Worm (Caenorhabditis elegans) whole organism, early embryonic: ENCODE measurements around the gene unc-60.

Experiments
- B0310.2 ChIP-seq: sonication (generic microtip); optimal IDR thresholded peaks from 2 replicates; lab custom pipeline; 2016; ENCODE audit warnings: mild to moderate bottlenecking, missing genetic modification characterization, missing compliant biosample characterization
- F13C5.2 ChIP-seq: sonication (generic microtip); optimal IDR thresholded peaks from 2 replicates; lab custom pipeline; 2017; ENCODE audit warnings: mild to moderate bottlenecking, missing genetic modification characterization, inconsistent platforms, missing compliant biosample characterization
- ama-1 ChIP-seq: fragments of 150-350 bp; optimal IDR thresholded peaks from 2 replicates; lab custom pipeline; 2014
- ceh-36 ChIP-seq: sonication (generic microtip); optimal IDR thresholded peaks from 2 replicates; lab custom pipeline; 2016; ENCODE audit warnings: missing genetic modification characterization, inconsistent platforms, missing compliant biosample characterization
- flt-1 ChIP-seq: fragments of 200-800 bp; sonication (Bioruptor generic); IDR thresholded peaks from 2 replicates; pipeline ENCODE4 v1.3.6; 2022; ENCODE audit warnings: missing genetic modification characterization, missing compliant biosample characterization
- hmbx-1 ChIP-seq: sonication (generic microtip); optimal IDR thresholded peaks from 2 replicates; lab custom pipeline; 2016; ENCODE audit warnings: mild to moderate bottlenecking, missing genetic modification characterization, missing compliant biosample characterization
- hmg-4 ChIP-seq: fragments of 200-800 bp; sonication (Bioruptor generic); optimal IDR thresholded peaks from 2 replicates; lab custom pipeline; 2018; ENCODE audit warnings: mild to moderate bottlenecking, missing genetic modification characterization, missing compliant biosample characterization
- hnd-1 ChIP-seq: sonication (generic microtip); optimal IDR thresholded peaks from 2 replicates; lab custom pipeline; 2016; ENCODE audit warnings: missing genetic modification characterization, missing compliant biosample characterization
- pes-1 ChIP-seq: fragments of 200-800 bp; sonication (Bioruptor generic); IDR thresholded peaks from 2 replicates; pipeline ENCODE4 v1.3.6; 2022; ENCODE audit warnings: missing genetic modification reagents, missing genetic modification characterization, missing compliant biosample characterization
- scrt-1 ChIP-seq: fragments of 200-800 bp; sonication (Bioruptor generic); IDR thresholded peaks from 2 replicates; pipeline ENCODE4 v1.3.6; 2022; ENCODE audit warnings: missing genetic modification characterization, missing compliant biosample characterization
- sea-1 ChIP-seq: fragments of 200-800 bp; sonication (Bioruptor generic); conservative IDR thresholded peaks from 2 replicates; pipeline ENCODE4 v1.3.6; 2022; ENCODE audit warnings: missing genetic modification characterization, missing compliant biosample characterization
- tbx-11 ChIP-seq: fragments of 200-800 bp; sonication (Bioruptor generic); IDR thresholded peaks from 2 replicates; pipeline ENCODE4 v1.3.6; 2022; ENCODE audit warnings: missing genetic modification characterization, missing compliant biosample characterization
- tbx-37 ChIP-seq: fragments of 200-800 bp; sonication (Bioruptor generic); conservative IDR thresholded peaks from 2 replicates; pipeline ENCODE4 v1.3.6; 2022; ENCODE audit warnings: missing genetic modification reagents, missing genetic modification characterization, missing compliant biosample characterization
- tra-4 ChIP-seq: sonication (generic microtip); optimal IDR thresholded peaks from 2 replicates; lab custom pipeline; 2017; ENCODE audit warnings: missing genetic modification characterization, missing compliant biosample characterization

- TF ChIP-seq flt-1 (GFP tag; lab: Robert Waterston, UW) (no peak), tra-4 (tag; lab: Kevin White, UChicago) (no peak), sea-1 (GFP tag; lab: Robert Waterston, UW) (no peak), hmg-4 (GFP tag; lab: Kevin White, UChicago) (no peak), hnd-1 (tag; lab: Kevin White, UChicago) (no peak), scrt-1 (GFP tag; lab: Robert Waterston, UW) (no peak), ceh-36 (tag; lab: Kevin White, UChicago) (no peak), F13C5.2 (tag; lab: Kevin White, UChicago) (no peak), ama-1 (lab: Kevin White, UChicago) (no peak), hmbx-1 (tag; lab: Kevin White, UChicago) (no peak), tbx-37 (GFP tag; lab: Robert Waterston, UW) (no peak), tbx-11 (GFP tag; lab: Robert Waterston, UW) (no peak), pes-1 (GFP tag; lab: Robert Waterston, UW) (no peak), B0310.2 (tag; lab: Kevin White, UChicago) (no peak)
These were observed 49.3 kb upstream of the unc-60 start, which contains the start of gene R12A1.3 for ce11 chrV:1425595-1425994.
